Worm (Caenorhabditis elegans) whole organism, L3 larva: ENCODE results near the gene lea-1.

Experiments
- R02D3.7 ChIP-seq: fragments of 150-350 bp; optimal IDR thresholded peaks from 2 replicates; lab custom pipeline; 2014; ENCODE audit warnings: missing biosample characterization, missing genetic modification characterization
- pqm-1 ChIP-seq: fragments of 150-350 bp; optimal IDR thresholded peaks from 2 replicates; lab custom pipeline; 2017; ENCODE audit warnings: missing biosample characterization, missing genetic modification characterization, inconsistent platforms

ce11 chrV:10072721-10073120, 61.0 kb downstream of the lea-1 start:
- TF ChIP-seq R02D3.7 (tag; lab: Kevin White, UChicago) (no peak), pqm-1 (no peak)
